Worm (Caenorhabditis elegans) whole organism, mixed stage, embryonic: ENCODE measurements around the gene srx-113.

Experiments
- ceh-43 ChIP-seq: fragments of 200-800 bp; sonication (Bioruptor generic); optimal IDR thresholded peaks from 2 replicates; lab custom pipeline; 2018; ENCODE audit warnings: mild to moderate bottlenecking, missing genetic modification characterization, moderate library complexity, missing compliant biosample characterization
- drap-1 ChIP-seq: fragments of 200-800 bp; sonication (Bioruptor generic); optimal IDR thresholded peaks from 3 replicates; lab custom pipeline; 2018; ENCODE audit warnings: mild to moderate bottlenecking, missing genetic modification characterization, missing compliant biosample characterization
- nhr-12 ChIP-seq: fragments of 150-350 bp; optimal IDR thresholded peaks from 2 replicates; lab custom pipeline; 2014; ENCODE audit warnings: missing biosample characterization, missing genetic modification characterization
- unc-62 ChIP-seq: fragments of 150-350 bp; optimal IDR thresholded peaks from 2 replicates; lab custom pipeline; 2014; ENCODE audit warnings: missing biosample characterization, missing genetic modification reagents, missing genetic modification characterization
- ztf-11 ChIP-seq: fragments of 150-350 bp; optimal IDR thresholded peaks from 2 replicates; lab custom pipeline; 2014; ENCODE audit warnings: missing biosample characterization, missing genetic modification characterization

ce11 chrV:12607113-12607512 is 24.8 kb downstream of the srx-113 start, which contains the start of gene erg-28:
- TF ChIP-seq ceh-43 (GFP tag; lab: Kevin White, UChicago): no peak
- TF ChIP-seq drap-1 (GFP tag; lab: Kevin White, UChicago): no peak
- TF ChIP-seq ztf-11 (tag; lab: Kevin White, UChicago): no peak
- TF ChIP-seq unc-62 (GFP tag; lab: Kevin White, UChicago): no peak
- TF ChIP-seq nhr-12 (tag; lab: Kevin White, UChicago): no peak
